Worm (Caenorhabditis elegans) whole organism, L1 larva: ENCODE results near the gene arc-1.
A peak's percentile ranks its signal among the peaks of the same experiment; 100 is the strongest.

Experiments used
- F16B12.6 ChIP-seq: fragments of 150-350 bp; optimal IDR thresholded peaks from 2 replicates; lab custom pipeline; 2014; ENCODE audit warnings: missing biosample characterization, missing genetic modification characterization
- alr-1 ChIP-seq: fragments of 200-800 bp; sonication (Bioruptor generic); optimal IDR thresholded peaks from 2 replicates; lab custom pipeline; 2018; ENCODE audit warnings: borderline replicate concordance, mild to moderate bottlenecking, missing genetic modification characterization, missing compliant biosample characterization
- aly-2 ChIP-seq: fragments of 150-350 bp; optimal IDR thresholded peaks from 2 replicates; lab custom pipeline; 2014; ENCODE audit warnings: missing biosample characterization, missing genetic modification characterization
- blmp-1 ChIP-seq: fragments of 150-350 bp; optimal IDR thresholded peaks from 2 replicates; lab custom pipeline; 2014; ENCODE audit warnings: missing biosample characterization, missing genetic modification characterization
- ceh-63 ChIP-seq: fragments of 200-800 bp; sonication (Bioruptor generic); optimal IDR thresholded peaks from 2 replicates; lab custom pipeline; 2018; ENCODE audit warnings: mild to moderate bottlenecking, missing genetic modification characterization, missing compliant biosample characterization
- ceh-90 ChIP-seq: sonication (generic microtip); optimal IDR thresholded peaks from 2 replicates; lab custom pipeline; 2016; ENCODE audit warnings: missing genetic modification characterization, missing compliant biosample characterization
- dsc-1 ChIP-seq: sonication (generic microtip); optimal IDR thresholded peaks from 2 replicates; lab custom pipeline; 2016; ENCODE audit warnings: mild to moderate bottlenecking, missing genetic modification characterization, missing compliant biosample characterization
- efl-1 ChIP-seq, 4 experiments: fragments of 150-350 bp; optimal IDR thresholded peaks in 3 of 4; peaks in 1 of 4; 1 replicate in 1 of 4; 2 replicates in 3 of 4; lab custom pipeline; 2014; ENCODE audit warnings: missing biosample characterization in 2 of 4, missing genetic modification characterization in 2 of 4, missing genetic modification reagents in 2 of 4
- egl-13 ChIP-seq: sonication (generic microtip); optimal IDR thresholded peaks from 2 replicates; lab custom pipeline; 2016; ENCODE audit warnings: missing genotype, missing genetic modification reagents, missing genetic modification characterization, missing compliant biosample characterization
- elt-2 ChIP-seq: sonication (generic microtip); optimal IDR thresholded peaks from 2 replicates; lab custom pipeline; 2016; ENCODE audit warnings: missing genetic modification characterization, mild to moderate bottlenecking, inconsistent platforms, missing compliant biosample characterization, missing genetic modification reagents
- elt-3 ChIP-seq, 6 experiments: fragments of 150-350 bp in 1 of 6; sonication (generic microtip); optimal IDR thresholded peaks; 2 replicates each; lab custom pipeline; 2017 to 2018; ENCODE audit warnings: missing biosample characterization in 6 of 6, missing genetic modification characterization in 6 of 6, inconsistent platforms in 1 of 6
- grh-1 ChIP-seq: fragments of 200-800 bp; sonication (Bioruptor generic); IDR thresholded peaks from 2 replicates; pipeline ENCODE4 v1.3.6; 2022; ENCODE audit warnings: missing genetic modification reagents, missing genetic modification characterization, missing compliant biosample characterization
- hpl-2 ChIP-seq: fragments of 150-350 bp; optimal IDR thresholded peaks from 2 replicates; lab custom pipeline; 2014; ENCODE audit warnings: missing biosample characterization, missing genetic modification reagents, missing genetic modification characterization
- lin-14 ChIP-seq: fragments of 200-800 bp; sonication (Bioruptor generic); optimal IDR thresholded peaks from 2 replicates; lab custom pipeline; 2018; ENCODE audit warnings: mild to moderate bottlenecking, missing genetic modification characterization, moderate library complexity, missing compliant biosample characterization
- lin-39 ChIP-seq: fragments of 150-350 bp; optimal IDR thresholded peaks from 2 replicates; lab custom pipeline; 2014; ENCODE audit warnings: missing biosample characterization, missing genetic modification reagents, missing genetic modification characterization
- lir-3 ChIP-seq: sonication (generic microtip); optimal IDR thresholded peaks from 2 replicates; lab custom pipeline; 2016; ENCODE audit warnings: mild to moderate bottlenecking, missing genetic modification characterization, moderate library complexity, missing compliant biosample characterization; ENCODE audit not compliant: poor library complexity
- mab-9 ChIP-seq: fragments of 200-800 bp; sonication (Bioruptor generic); IDR thresholded peaks from 2 replicates; pipeline ENCODE4 v1.3.6; 2022; ENCODE audit warnings: missing genetic modification reagents, missing genetic modification characterization, missing compliant biosample characterization
- mep-1 ChIP-seq: fragments of 150-350 bp; optimal IDR thresholded peaks from 2 replicates; lab custom pipeline; 2014; ENCODE audit warnings: missing biosample characterization, missing genetic modification characterization
- nhr-11 ChIP-seq: fragments of 150-350 bp; optimal IDR thresholded peaks from 2 replicates; lab custom pipeline; 2014; ENCODE audit warnings: missing biosample characterization, missing genetic modification characterization
- nhr-12 ChIP-seq: sonication (generic microtip); optimal IDR thresholded peaks from 2 replicates; lab custom pipeline; 2017; ENCODE audit warnings: missing biosample characterization, missing genetic modification characterization
- nhr-20 ChIP-seq: sonication (generic microtip); optimal IDR thresholded peaks from 2 replicates; lab custom pipeline; 2016; ENCODE audit warnings: mild to moderate bottlenecking, missing genetic modification characterization, missing compliant biosample characterization
- nhr-28 ChIP-seq: fragments of 150-350 bp; optimal IDR thresholded peaks from 2 replicates; lab custom pipeline; 2014; ENCODE audit warnings: missing biosample characterization, missing genetic modification characterization
- nhr-71 ChIP-seq: sonication (generic microtip); optimal IDR thresholded peaks from 2 replicates; lab custom pipeline; 2016; ENCODE audit warnings: mild to moderate bottlenecking, missing genetic modification characterization, moderate library complexity, missing compliant biosample characterization
- nhr-77 ChIP-seq: fragments of 150-350 bp; optimal IDR thresholded peaks from 2 replicates; lab custom pipeline; 2014; ENCODE audit warnings: missing biosample characterization, missing genetic modification characterization
- nhr-85 ChIP-seq: sonication (generic microtip); peaks from one replicate; lab custom pipeline; 2016; ENCODE audit warnings: missing genetic modification characterization, inconsistent platforms, missing compliant biosample characterization
- nhr-90 ChIP-seq: sonication (generic microtip); optimal IDR thresholded peaks from 2 replicates; lab custom pipeline; 2016; ENCODE audit warnings: mild to moderate bottlenecking, missing genetic modification characterization, missing compliant biosample characterization; ENCODE audit not compliant: poor library complexity
- pag-3 ChIP-seq: sonication (generic microtip); optimal IDR thresholded peaks from 2 replicates; lab custom pipeline; 2017; ENCODE audit warnings: missing genetic modification characterization, mild to moderate bottlenecking, missing compliant biosample characterization, antibody characterized with exemption, borderline replicate concordance; ENCODE audit not compliant: insufficient read depth
- pax-3 ChIP-seq: fragments of 200-800 bp; sonication (Bioruptor generic); optimal IDR thresholded peaks from 2 replicates; lab custom pipeline; 2018; ENCODE audit warnings: mild to moderate bottlenecking, missing genetic modification characterization, moderate library complexity, missing compliant biosample characterization
- rnt-1 ChIP-seq: sonication (generic microtip); optimal IDR thresholded peaks from 2 replicates; lab custom pipeline; 2016; ENCODE audit warnings: mild to moderate bottlenecking, missing genetic modification characterization, moderate library complexity, missing compliant biosample characterization
- snu-23 ChIP-seq: sonication (generic microtip); optimal IDR thresholded peaks from 2 replicates; lab custom pipeline; 2016; ENCODE audit warnings: missing genetic modification characterization, missing compliant biosample characterization
- tbx-2 ChIP-seq: sonication (generic microtip); optimal IDR thresholded peaks from 2 replicates; lab custom pipeline; 2016; ENCODE audit warnings: missing genetic modification characterization, missing compliant biosample characterization
- unc-30 ChIP-seq: sonication (generic microtip); optimal IDR thresholded peaks from 2 replicates; lab custom pipeline; 2017; ENCODE audit warnings: missing biosample characterization, missing genetic modification characterization
- unc-62 ChIP-seq: fragments of 150-350 bp; optimal IDR thresholded peaks from 2 replicates; lab custom pipeline; 2014; ENCODE audit warnings: missing biosample characterization, missing genetic modification reagents, missing genetic modification characterization
- unc-98 ChIP-seq: fragments of 200-800 bp; sonication (Bioruptor generic); IDR thresholded peaks from 2 replicates; pipeline ENCODE4 v1.3.6; 2022; ENCODE audit warnings: missing genetic modification characterization, missing compliant biosample characterization
- zag-1 ChIP-seq: fragments of 150-350 bp; optimal IDR thresholded peaks from 2 replicates; lab custom pipeline; 2014; ENCODE audit warnings: missing biosample characterization, missing genetic modification characterization
- zip-4 ChIP-seq: fragments of 200-800 bp; sonication (Bioruptor generic); optimal IDR thresholded peaks from 2 replicates; lab custom pipeline; 2018; ENCODE audit warnings: mild to moderate bottlenecking, missing genetic modification characterization, moderate library complexity, missing compliant biosample characterization
- ztf-11 ChIP-seq, 2 experiments: sonication (generic microtip); optimal IDR thresholded peaks; 2 replicates each; lab custom pipeline; 2016 to 2017; ENCODE audit warnings: missing genetic modification characterization in 2 of 2, missing biosample characterization in 1 of 2, missing compliant biosample characterization in 1 of 2

The arc-1 gene

ce11 chrII:9674678-9675077 lies at the start of gene arc-1:
Gene arc-1, plus strand, starts transcription at chrII:9674978.
- TF ChIP-seq pag-3 (tag; lab: Kevin White, UChicago) (no peak), zag-1 (tag; lab: Kevin White, UChicago) (no peak), lir-3 (tag; lab: Kevin White, UChicago) (no peak), ztf-11 (tag; optimal IDR thresholded peaks at IDR 0.05; lab: Kevin White, UChicago) (no peak)
- TF ChIP-seq, all 84 proteins: peak for 0

- TF ChIP-seq elt-2 (no peak), lin-39 (tag; lab: Kevin White, UChicago) (no peak), blmp-1 (no peak), alr-1 (no peak), lir-3 (tag; lab: Kevin White, UChicago) (no peak), nhr-28 (tag; lab: Kevin White, UChicago) (no peak), tbx-2 (no peak), efl-1 (optimal IDR thresholded peaks at IDR 0.05; lab: Kevin White, UChicago) (no peak), efl-1 (GFP tag; optimal IDR thresholded peaks at IDR 0.05 in 1 of 2; lab: Kevin White, UChicago) (no peak), dsc-1 (tag; lab: Kevin White, UChicago) (no peak), nhr-20 (tag; lab: Kevin White, UChicago) (no peak), nhr-71 (tag; lab: Kevin White, UChicago) (no peak), unc-30 (tag; lab: Kevin White, UChicago) (no peak), pax-3 (tag; lab: Kevin White, UChicago) (no peak), aly-2 (no peak)
Observed at ce11 chrII:9625930-9626329, 48.8 kb upstream of the arc-1 start.

ce11 chrII:9636300-9636699 lies 38.5 kb upstream of the arc-1 start, which contains the start of gene ZK1307.7:
Gene ZK1307.7, plus strand, starts transcription at chrII:9636600.
- TF ChIP-seq ztf-11 (tag; optimal IDR thresholded peaks at IDR 0.05; lab: Kevin White, UChicago) (no peak), nhr-11 (tag; lab: Kevin White, UChicago) (no peak), nhr-12 (tag; lab: Kevin White, UChicago) (no peak), ceh-90 (tag; lab: Kevin White, UChicago) (no peak), unc-62 (GFP tag; lab: Kevin White, UChicago) (no peak), egl-13 (tag; lab: Kevin White, UChicago) (no peak), alr-1 (no peak), lir-3 (tag; lab: Kevin White, UChicago) (no peak), mab-9 (no peak)

- no peak for TF ChIP-seq alr-1
- TF ChIP-seq pax-3 (tag; lab: Kevin White, UChicago), result no peak
- TF ChIP-seq snu-23 (GFP tag; lab: Kevin White, UChicago), result no peak
- TF ChIP-seq ceh-63 (GFP tag; lab: Kevin White, UChicago), result no peak
- no peak for TF ChIP-seq zip-4 (GFP tag; lab: Kevin White, UChicago)
- TF ChIP-seq egl-13 (tag; lab: Kevin White, UChicago), result no peak
- TF ChIP-seq hpl-2 (GFP tag; lab: Kevin White, UChicago), result no peak
- no peak for TF ChIP-seq nhr-90 (tag; lab: Kevin White, UChicago)
- TF ChIP-seq grh-1 (GFP tag; lab: Robert Waterston, UW), result no peak
- no peak for TF ChIP-seq unc-98 (GFP tag; lab: Robert Waterston, UW)
- no peak for TF ChIP-seq nhr-77
- TF ChIP-seq F16B12.6 (tag; lab: Kevin White, UChicago), result no peak
Observed at ce11 chrII:9644438-9644837, 30.3 kb upstream of the arc-1 start, which contains the start of gene fzr-1. Gene fzr-1, minus strand, starts transcription at chrII:9644466.

- TF ChIP-seq F16B12.6 (tag; lab: Kevin White, UChicago) (no peak), lin-14 (GFP tag; lab: Kevin White, UChicago) (peak; percentile 50), nhr-85 (tag; lab: Kevin White, UChicago) (peak; percentile 83), rnt-1 (tag; lab: Kevin White, UChicago) (peak; percentile 49), elt-3 (tag; optimal IDR thresholded peaks at IDR 0.05; lab: Kevin White, UChicago) (peak in 1 of 6 experiments; percentile 24), mep-1 (peak; percentile 48), blmp-1 (peak; percentile 56), zip-4 (GFP tag; lab: Kevin White, UChicago) (no peak)
Observed at ce11 chrII:9644940-9645634, 29.7 kb upstream of the arc-1 start.
